Fruit fly (Drosophila melanogaster): ENCODE data around the gene CYLD.
A peak's percentile ranks its signal among the peaks of the same experiment; 100 is the strongest.

The CYLD gene

dm6 chr2L:10259960-10260749, 39.5 kb downstream of the CYLD start (continued):
- TF ChIP-seq lov (optimal IDR thresholded peaks at IDR 0.05) (peak; percentile 80), lov (GFP tag; IDR thresholded peaks at IDR 0.05) (no peak), Adf1 (GFP tag; IDR thresholded peaks at IDR 0.05) (no peak), dati (GFP tag; IDR thresholded peaks at IDR 0.05) (no peak), Sox100B (GFP tag; optimal IDR thresholded peaks at IDR 0.05) (no peak), CG14014 (GFP tag; IDR thresholded peaks at IDR 0.05) (no peak), cg (GFP tag; optimal IDR thresholded peaks at IDR 0.05) (peak; percentile 91), bsh (GFP tag; optimal IDR thresholded peaks at IDR 0.05) (no peak), CG4328 (GFP tag; optimal IDR thresholded peaks at IDR 0.05) (no peak), Eip74EF (GFP tag; optimal IDR thresholded peaks at IDR 0.05) (no peak), vnd (GFP tag; IDR thresholded peaks at IDR 0.05; ENCODE audit: partially characterized antibody) (no peak), Antp (GFP tag; optimal IDR thresholded peaks at IDR 0.05) (no peak), Ptx1 (GFP tag; IDR thresholded peaks at IDR 0.05) (no peak), crp (GFP tag; optimal IDR thresholded peaks at IDR 0.05) (no peak), salm (tag; optimal IDR thresholded peaks at IDR 0.05) (no peak), CHES-1-like (GFP tag; optimal IDR thresholded peaks at IDR 0.05) (no peak), amos (GFP tag; IDR thresholded peaks at IDR 0.05; ENCODE audit: partially characterized antibody) (no peak), tup (GFP tag; optimal IDR thresholded peaks at IDR 0.05) (no peak), CG10431 (GFP tag; optimal IDR thresholded peaks at IDR 0.05) (no peak), ro (GFP tag; IDR thresholded peaks at IDR 0.05) (no peak), CG1603 (tag; optimal IDR thresholded peaks at IDR 0.05) (no peak), CG8388 (GFP tag; optimal IDR thresholded peaks at IDR 0.05) (peak; percentile 99)

dm6 chr2L:10255725-10256158, 43.9 kb downstream of the CYLD start, which contains the start of gene CG5676:
TSS of gene CG5676 (minus strand) at chr2L:10255891.
- TF ChIP-seq CG30020 (tag; optimal IDR thresholded peaks at IDR 0.05), result peak; percentile 99
- TF ChIP-seq Ets97D (GFP tag; optimal IDR thresholded peaks at IDR 0.05), result peak; percentile 26
- TF ChIP-seq CG9437 (GFP tag; optimal IDR thresholded peaks at IDR 0.05), result peak; percentile 54
- no peak for TF ChIP-seq H2.0 (GFP tag; IDR thresholded peaks at IDR 0.05)
- TF ChIP-seq CG8359 (GFP tag; optimal IDR thresholded peaks at IDR 0.05; ENCODE audit: borderline replicate concordance), result no peak
- no peak for TF ChIP-seq mam (GFP tag; optimal IDR thresholded peaks at IDR 0.05)
- no peak for TF ChIP-seq Adf1 (GFP tag; IDR thresholded peaks at IDR 0.05)
- peak; percentile 51 for TF ChIP-seq CG11723 (GFP tag; optimal IDR thresholded peaks at IDR 0.05)
- TF ChIP-seq CG1024 (GFP tag; IDR thresholded peaks at IDR 0.05), result peak; percentile 90
- peak in 1 of 2 experiments; percentile 74 for TF ChIP-seq Pdp1 (GFP tag; optimal IDR thresholded peaks at IDR 0.05)
- TF ChIP-seq trem (tag; optimal IDR thresholded peaks at IDR 0.05), result peak; percentile 31
- TF ChIP-seq eve (GFP tag; optimal IDR thresholded peaks at IDR 0.05), result peak in 1 of 2 experiments; percentile 45
- peak; percentile 17 for TF ChIP-seq CG10267 (tag; optimal IDR thresholded peaks at IDR 0.05)
- TF ChIP-seq CG17802 (tag; optimal IDR thresholded peaks at IDR 0.05), result peak; percentile 86
- TF ChIP-seq CG13424 (tag; optimal IDR thresholded peaks at IDR 0.05), result no peak
- no peak for TF ChIP-seq chinmo (GFP tag; IDR thresholded peaks at IDR 0.05; ENCODE audit: partially characterized antibody)
- peak; percentile 57 for TF ChIP-seq CG12659 (GFP tag; optimal IDR thresholded peaks at IDR 0.05)
- TF ChIP-seq ATbp (GFP tag; optimal IDR thresholded peaks at IDR 0.05), result no peak
- peak; percentile 25 for TF ChIP-seq Dp (GFP tag; optimal IDR thresholded peaks at IDR 0.05)
- TF ChIP-seq CG7745 (tag; optimal IDR thresholded peaks at IDR 0.05), result peak; percentile 36
- peak; percentile 52 for TF ChIP-seq stwl (tag; optimal IDR thresholded peaks at IDR 0.05)
- TF ChIP-seq CG7271 (tag; optimal IDR thresholded peaks at IDR 0.05), result peak; percentile 23
- peak; percentile 4 for TF ChIP-seq CG18262 (tag; optimal IDR thresholded peaks at IDR 0.05)
- TF ChIP-seq CTCF (GFP tag; optimal IDR thresholded peaks at IDR 0.05), result no peak
- no peak for TF ChIP-seq stc (GFP tag; IDR thresholded peaks at IDR 0.05)
- no peak for TF ChIP-seq peb (GFP tag; IDR thresholded peaks at IDR 0.05)
- no peak for TF ChIP-seq ase (GFP tag; IDR thresholded peaks at IDR 0.05)
- TF ChIP-seq CG14710 (tag; optimal IDR thresholded peaks at IDR 0.05), result peak; percentile 44
- peak; percentile 100 for TF ChIP-seq CG1603 (tag; optimal IDR thresholded peaks at IDR 0.05)
